Worm (Caenorhabditis elegans): ENCODE measurements around the gene mboa-2.

- TF ChIP-seq nhr-77 (tag; optimal IDR thresholded peaks at IDR 0.05) (no peak), tbx-2 (tag; optimal IDR thresholded peaks at IDR 0.05) (no peak), zag-1 (tag; optimal IDR thresholded peaks at IDR 0.05) (no peak), mdl-1 (tag; optimal IDR thresholded peaks at IDR 0.05) (no peak), nfya-1 (tag; optimal IDR thresholded peaks at IDR 0.05; ENCODE audit: insufficient read depth) (no peak)
Measured at ce11 chrV:11078874-11079273, 43.4 kb downstream of the mboa-2 start.
